Worm (Caenorhabditis elegans) whole organism, L4/young adult: Measurements from ENCODE around the gene srh-295.
"Not testable (repeated sequence)": the region's sequence is repeated elsewhere in the genome, so short reads cannot be mapped to it uniquely, and the experiment has no call there.

Experiments
- W03F9.2 ChIP-seq: fragments of 150-350 bp; optimal IDR thresholded peaks from 2 replicates; lab custom pipeline; 2014; ENCODE audit warnings: missing biosample characterization, missing genetic modification characterization
- dao-5 ChIP-seq: sonication (generic microtip); optimal IDR thresholded peaks from 2 replicates; lab custom pipeline; 2016; ENCODE audit warnings: missing genotype, missing genetic modification characterization, moderate library complexity, missing compliant biosample characterization
- him-1 ChIP-seq: sonication (generic microtip); optimal IDR thresholded peaks from 2 replicates; lab custom pipeline; 2016; ENCODE audit warnings: missing genotype, missing genetic modification reagents, missing genetic modification characterization, missing compliant biosample characterization

Gene srh-295

DNA sequence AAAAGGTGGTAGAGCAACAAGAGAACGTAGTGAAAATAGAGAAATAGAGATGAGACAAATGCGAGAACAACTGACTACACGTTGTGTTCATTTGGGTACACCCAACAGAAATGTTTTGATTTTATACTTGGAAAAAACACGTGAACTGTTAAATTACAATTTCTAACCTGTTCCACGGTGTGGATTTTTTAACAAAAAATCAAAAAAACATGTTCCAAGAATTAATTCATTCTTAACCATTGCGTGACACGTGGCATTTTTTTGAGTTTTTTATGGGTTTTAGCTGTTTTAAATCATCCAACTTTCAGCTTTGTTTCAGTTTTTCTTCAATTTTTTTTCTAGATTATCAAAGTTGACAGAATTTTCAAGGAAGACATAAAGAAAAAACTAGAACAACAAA lies 31.0 kb downstream of the srh-295 start, which contains the start of gene ech-1.1:
Gene ech-1.1, minus strand, starts transcription at position 101 of the 400 bp plus-strand sequence.
- TF ChIP-seq dao-5 (tag; lab: Kevin White, UChicago); W03F9.2; him-1 (tag; lab: Kevin White, UChicago): not testable (repeated sequence)

DNA sequence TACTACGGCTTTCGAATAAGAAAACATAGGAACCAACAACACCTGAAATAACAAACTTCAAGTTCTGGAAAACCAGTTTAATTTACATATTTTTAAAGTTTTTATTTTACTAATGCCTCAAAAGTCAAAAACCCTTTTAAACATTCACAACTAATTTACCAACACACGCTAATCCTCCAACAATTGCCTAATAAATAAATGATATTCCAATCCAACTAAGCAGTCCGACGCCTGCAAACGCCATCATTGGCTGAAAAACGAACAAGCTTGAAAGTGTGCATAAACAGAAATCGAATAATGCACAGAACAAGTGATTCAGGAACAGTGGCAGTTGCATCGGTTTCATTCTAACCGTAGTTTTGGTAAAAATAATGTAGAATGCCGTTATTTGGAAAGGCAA lies 37.4 kb downstream of the srh-295 start:
- no peak for TF ChIP-seq dao-5 (tag; lab: Kevin White, UChicago)
- TF ChIP-seq him-1 (tag; lab: Kevin White, UChicago) = no peak
- no peak for TF ChIP-seq W03F9.2

DNA sequence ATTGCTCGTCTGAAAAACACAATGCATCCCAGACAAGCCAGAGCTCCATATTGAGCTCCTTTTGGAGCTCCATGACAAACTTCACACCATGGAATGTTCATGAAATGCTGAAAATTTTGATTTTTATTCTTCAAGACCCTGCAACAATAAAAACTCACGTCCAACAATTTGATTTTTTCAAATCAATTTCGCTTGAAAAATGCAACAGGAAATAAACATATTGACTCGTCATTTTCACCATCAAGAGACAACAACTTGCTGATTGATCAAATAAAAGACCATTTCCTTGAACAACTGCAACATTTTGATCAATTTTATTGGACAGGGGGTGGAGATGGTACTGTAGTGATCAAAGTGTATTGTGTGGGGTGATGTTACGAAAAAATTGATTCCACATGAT lies 39.3 kb downstream of the srh-295 start, which contains the start of gene nhr-269:
Gene nhr-269, minus strand, starts transcription at position 101 of the 400 bp plus-strand sequence.
- TF ChIP-seq W03F9.2 (no peak), dao-5 (tag; lab: Kevin White, UChicago) (no peak), him-1 (tag; lab: Kevin White, UChicago) (no peak)

DNA sequence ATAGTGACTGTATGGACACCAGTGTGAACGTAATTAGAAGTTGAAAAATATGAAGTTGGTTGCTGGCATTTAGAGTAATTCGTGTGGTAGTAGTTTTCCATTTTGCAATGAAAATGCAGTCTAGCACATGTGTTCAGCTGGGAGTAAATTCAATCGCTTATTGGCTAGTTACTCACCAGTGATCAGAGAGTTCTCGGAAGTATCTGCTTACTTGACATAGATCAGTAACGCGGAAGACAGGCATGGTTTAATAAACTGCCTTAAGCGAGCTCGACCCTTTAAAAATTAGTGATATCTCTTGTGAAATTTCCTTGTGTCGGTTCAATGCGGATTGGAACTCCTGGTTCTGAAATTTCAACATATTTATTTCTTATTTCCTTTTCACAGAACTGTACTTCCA lies 45.8 kb downstream of the srh-295 start, which contains the start of gene srh-52:
Gene srh-52, minus strand, starts transcription at position 101 of the 400 bp plus-strand sequence.
- TF ChIP-seq him-1 (tag; lab: Kevin White, UChicago) (no peak), W03F9.2 (no peak), dao-5 (tag; lab: Kevin White, UChicago) (no peak)

DNA sequence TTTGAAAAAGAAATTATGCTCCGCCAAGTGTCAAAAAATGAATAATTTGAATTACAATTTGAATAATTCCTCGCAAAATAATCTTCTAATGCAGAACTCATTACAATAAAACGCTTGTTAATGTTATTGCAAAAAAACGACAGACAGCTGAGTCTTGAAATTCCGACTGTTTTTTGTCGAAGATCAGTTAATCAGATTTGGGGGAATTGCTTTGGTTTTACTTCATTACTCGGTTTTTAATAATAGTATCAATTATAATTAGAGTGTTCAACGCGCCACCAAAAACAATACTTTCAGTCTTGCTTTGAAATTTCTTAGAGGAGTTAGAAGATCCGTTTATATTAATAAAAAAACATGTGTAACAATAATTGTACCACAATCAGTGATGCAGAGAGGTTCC lies 47.5 kb downstream of the srh-295 start, which contains the start of gene srh-122:
Gene srh-122, minus strand, starts transcription at position 101 of the 400 bp plus-strand sequence.
- TF ChIP-seq him-1 (tag; lab: Kevin White, UChicago) = no peak
- TF ChIP-seq dao-5 (tag; lab: Kevin White, UChicago) = no peak
- no peak for TF ChIP-seq W03F9.2

DNA sequence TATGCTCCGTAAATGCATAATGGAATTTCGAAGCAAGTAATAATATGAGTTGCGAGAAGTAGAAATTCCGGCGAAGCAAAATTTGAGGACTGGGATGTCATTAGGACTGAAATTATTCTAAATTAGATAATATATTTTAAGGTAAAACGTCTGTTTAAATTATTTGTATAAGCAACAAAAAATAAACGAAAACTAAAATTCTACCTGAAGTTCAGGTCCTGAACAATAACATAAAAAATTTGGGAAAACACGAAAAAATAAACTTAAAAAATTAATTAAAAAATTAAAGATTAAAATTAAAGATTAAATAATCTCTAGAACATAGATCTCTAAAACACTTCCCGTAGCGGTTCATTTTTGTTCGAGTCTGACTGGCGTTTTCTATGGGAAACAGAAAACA lies 49.4 kb downstream of the srh-295 start, which contains the start of gene srh-251:
Gene srh-251, minus strand, starts transcription at position 101 of the 400 bp plus-strand sequence.
- TF ChIP-seq him-1 (tag; lab: Kevin White, UChicago) = no peak

DNA sequence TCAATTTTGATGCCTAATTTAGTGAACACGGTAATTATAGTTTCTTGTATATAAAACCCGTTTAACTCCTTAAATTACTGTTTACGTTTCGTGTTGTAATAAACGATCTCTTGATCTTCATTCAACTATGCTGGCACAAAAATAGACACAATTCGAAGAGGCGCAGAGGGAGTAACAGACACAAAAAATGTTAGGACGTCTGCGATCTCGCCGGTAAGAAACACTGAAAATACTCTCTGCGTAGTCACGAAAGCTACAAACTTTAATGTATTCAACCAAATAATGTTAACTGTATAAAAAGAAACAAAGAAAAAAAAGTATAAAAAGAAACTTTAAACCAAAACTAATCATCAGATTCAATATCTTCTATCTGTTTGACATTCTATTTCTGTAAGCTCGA lies 50.4 kb downstream of the srh-295 start, which contains the start of gene dhs-23:
Gene dhs-23, plus strand, starts transcription at position 363 of the 400 bp plus-strand sequence.
- no peak for TF ChIP-seq dao-5 (tag; lab: Kevin White, UChicago)
